Fruit fly (Drosophila melanogaster): ENCODE measurements around the gene RpL15.
A peak's percentile ranks its signal among the peaks of the same experiment; 100 is the strongest.

- TF ChIP-seq ovo (GFP tag; optimal IDR thresholded peaks at IDR 0.05) (no peak), bab1 (GFP tag; optimal IDR thresholded peaks at IDR 0.05) (peak; percentile 72), cic (GFP tag; optimal IDR thresholded peaks at IDR 0.05) (no peak), Mnt (GFP tag; optimal IDR thresholded peaks at IDR 0.05) (peak; percentile 11), Hr96 (GFP tag; optimal IDR thresholded peaks at IDR 0.05) (peak; percentile 7)
These were observed at the start of gene RpL15 for dm6 chr3L:27267060-27267805.
